Fruit fly (Drosophila melanogaster) whole organism, prepupa: Measurements from ENCODE around the gene CG14452.
"Not testable (repeated sequence)": the region's sequence is repeated elsewhere in the genome, so short reads cannot be mapped to it uniquely, and the experiment has no call there.

Experiments
- CG10631 ChIP-seq: fragments of 200-800 bp; sonication (Bioruptor generic); optimal IDR thresholded peaks from 2 replicates; lab custom pipeline; 2016; ENCODE audit warnings: missing biosample characterization, missing genetic modification characterization
- CG11294 ChIP-seq: fragments of 200-800 bp; sonication (Bioruptor generic); IDR thresholded peaks from 2 replicates; pipeline ENCODE4 v1.3.6; 2022; ENCODE audit warnings: missing biosample characterization, missing genetic modification characterization
- CG11902 ChIP-seq: fragments of 200-800 bp; sonication (Bioruptor generic); optimal IDR thresholded peaks from 3 replicates; lab custom pipeline; 2016; ENCODE audit warnings: missing biosample characterization, missing genetic modification characterization
- CG1621 ChIP-seq: fragments of 200-800 bp; sonication (Bioruptor generic); optimal IDR thresholded peaks from 3 replicates; lab custom pipeline; 2018; ENCODE audit warnings: missing biosample characterization, mild to moderate bottlenecking, missing genetic modification characterization
- CG3032 ChIP-seq: fragments of 200-800 bp; optimal IDR thresholded peaks from 2 replicates; lab custom pipeline; 2019; ENCODE audit warnings: missing biosample characterization, mild to moderate bottlenecking, missing genetic modification characterization, moderate library complexity
- CG31627 ChIP-seq: fragments of 200-800 bp; sonication (Bioruptor generic); optimal IDR thresholded peaks from 3 replicates; lab custom pipeline; 2016; ENCODE audit warnings: missing biosample characterization, missing genetic modification characterization
- CG4318 ChIP-seq: fragments of 200-800 bp; sonication (Bioruptor generic); optimal IDR thresholded peaks from 3 replicates; lab custom pipeline; 2017; ENCODE audit warnings: missing biosample characterization, mild to moderate bottlenecking, missing genetic modification characterization
- CG7368 ChIP-seq: fragments of 200-800 bp; sonication (Bioruptor generic); optimal IDR thresholded peaks from 3 replicates; lab custom pipeline; 2016; ENCODE audit warnings: missing biosample characterization, missing genetic modification characterization
- CG8119 ChIP-seq: fragments of 200-800 bp; sonication (Bioruptor generic); IDR thresholded peaks from 3 replicates; pipeline ENCODE4 v1.3.6; 2022; ENCODE audit warnings: missing biosample characterization, missing genetic modification characterization
- CG8319 ChIP-seq: fragments of 200-800 bp; sonication (Bioruptor generic); optimal IDR thresholded peaks from 3 replicates; lab custom pipeline; 2016; ENCODE audit warnings: missing biosample characterization, missing genetic modification characterization
- CG9139 ChIP-seq: fragments of 200-800 bp; sonication (Bioruptor generic); optimal IDR thresholded peaks from 3 replicates; lab custom pipeline; 2017; ENCODE audit warnings: missing biosample characterization, mild to moderate bottlenecking, missing genetic modification characterization
- Eip75B ChIP-seq: fragments of 200-800 bp; sonication (Bioruptor generic); optimal IDR thresholded peaks from 3 replicates; lab custom pipeline; 2016; ENCODE audit warnings: missing biosample characterization, missing genetic modification characterization
- Eip93F ChIP-seq: fragments of 200-800 bp; sonication (Bioruptor generic); optimal IDR thresholded peaks from 2 replicates; lab custom pipeline; 2016; ENCODE audit warnings: missing biosample characterization, mild to moderate bottlenecking, missing genetic modification characterization
- Ets96B ChIP-seq: fragments of 200-800 bp; optimal IDR thresholded peaks from 2 replicates; lab custom pipeline; 2019; ENCODE audit warnings: missing biosample characterization, mild to moderate bottlenecking, missing genetic modification characterization, moderate library complexity
- Gug ChIP-seq: fragments of 200-800 bp; sonication (Bioruptor generic); IDR thresholded peaks from 2 replicates; pipeline ENCODE4 v1.3.6; 2022; ENCODE audit warnings: missing biosample characterization, missing genetic modification characterization
- Hr38 ChIP-seq: sonication (Bioruptor generic); optimal IDR thresholded peaks from 2 replicates; lab custom pipeline; 2016; ENCODE audit warnings: missing biosample characterization, missing genetic modification characterization
- OdsH ChIP-seq: fragments of 200-800 bp; sonication (Bioruptor generic); optimal IDR thresholded peaks from 3 replicates; lab custom pipeline; 2016; ENCODE audit warnings: missing biosample characterization, missing genetic modification characterization
- Sox102F ChIP-seq: fragments of 200-800 bp; sonication (Bioruptor generic); optimal IDR thresholded peaks from 2 replicates; lab custom pipeline; 2016; ENCODE audit warnings: missing biosample characterization, mild to moderate bottlenecking, missing genetic modification characterization
- Sox14 ChIP-seq: fragments of 200-800 bp; sonication (Bioruptor generic); optimal IDR thresholded peaks from 3 replicates; lab custom pipeline; 2016; ENCODE audit warnings: missing biosample characterization, missing genetic modification characterization
- Sox15 ChIP-seq: fragments of 200-800 bp; sonication (Bioruptor generic); optimal IDR thresholded peaks from 3 replicates; lab custom pipeline; 2016; ENCODE audit warnings: missing biosample characterization, missing genetic modification characterization
- cyc ChIP-seq: fragments of 200-800 bp; sonication (Bioruptor generic); optimal IDR thresholded peaks from 3 replicates; lab custom pipeline; 2016; ENCODE audit warnings: missing biosample characterization, missing genetic modification characterization
- eg ChIP-seq: fragments of 200-800 bp; sonication (Bioruptor generic); IDR thresholded peaks from 3 replicates; pipeline ENCODE4 v1.3.6; 2022; ENCODE audit warnings: missing biosample characterization, missing genetic modification characterization
- fd59A ChIP-seq: fragments of 200-800 bp; sonication (Bioruptor generic); optimal IDR thresholded peaks from 2 replicates; lab custom pipeline; 2017; ENCODE audit warnings: missing biosample characterization, mild to moderate bottlenecking, missing genetic modification characterization, missing genetic modification reagents
- fkh ChIP-seq: fragments of 200-800 bp; sonication (Bioruptor generic); optimal IDR thresholded peaks from 3 replicates; lab custom pipeline; 2017; ENCODE audit warnings: missing biosample characterization, mild to moderate bottlenecking, missing genetic modification characterization, moderate library complexity
- lz ChIP-seq: fragments of 200-800 bp; sonication (Bioruptor generic); optimal IDR thresholded peaks from 3 replicates; lab custom pipeline; 2016; ENCODE audit warnings: missing biosample characterization, missing genetic modification characterization
- net ChIP-seq: fragments of 200-800 bp; sonication (Bioruptor generic); optimal IDR thresholded peaks from 3 replicates; lab custom pipeline; 2016; ENCODE audit warnings: missing biosample characterization, missing genetic modification characterization
- svp ChIP-seq: fragments of 200-800 bp; sonication (Bioruptor generic); peaks from one replicate; lab custom pipeline; 2016; ENCODE audit warnings: missing biosample characterization, missing genetic modification characterization

CG14452 gene

dm6 chr3L:22669275-22670006 is 26.3 kb upstream of the CG14452 start, which contains the start of gene Jhbp6:
Gene Jhbp6 (plus strand): TSS chr3L:22669956.
- TF ChIP-seq fkh (peak; percentile 59), svp (peak; percentile 45), CG4318 (GFP tag; lab: Kevin White, UChicago) (no peak)
- TF ChIP-seq, all 60 proteins: peak for 2

- no peak for TF ChIP-seq CG11902 (GFP tag; lab: Kevin White, UChicago)
- no peak for TF ChIP-seq CG10631 (GFP tag; lab: Kevin White, UChicago)
- TF ChIP-seq lz (GFP tag; lab: Kevin White, UChicago) = no peak
- no peak for TF ChIP-seq cyc (GFP tag; lab: Kevin White, UChicago)
- no peak for TF ChIP-seq CG31627
- no peak for TF ChIP-seq net (GFP tag; lab: Kevin White, UChicago)
- TF ChIP-seq Gug (GFP tag; lab: Robert Waterston, UW) = no peak
- no peak for TF ChIP-seq eg (GFP tag; lab: Robert Waterston, UW)
- TF ChIP-seq CG7368 (GFP tag; lab: Kevin White, UChicago) = no peak
- no peak for TF ChIP-seq CG11294 (GFP tag; lab: Robert Waterston, UW)
- no peak for TF ChIP-seq Sox15 (GFP tag; lab: Kevin White, UChicago)
- TF ChIP-seq Eip93F (GFP tag; lab: Kevin White, UChicago) = no peak
- TF ChIP-seq, all 60 proteins: peak for 0
These were observed 25.6 kb upstream of the CG14452 start for dm6 chr3L:22670174-22670573.

DNA sequence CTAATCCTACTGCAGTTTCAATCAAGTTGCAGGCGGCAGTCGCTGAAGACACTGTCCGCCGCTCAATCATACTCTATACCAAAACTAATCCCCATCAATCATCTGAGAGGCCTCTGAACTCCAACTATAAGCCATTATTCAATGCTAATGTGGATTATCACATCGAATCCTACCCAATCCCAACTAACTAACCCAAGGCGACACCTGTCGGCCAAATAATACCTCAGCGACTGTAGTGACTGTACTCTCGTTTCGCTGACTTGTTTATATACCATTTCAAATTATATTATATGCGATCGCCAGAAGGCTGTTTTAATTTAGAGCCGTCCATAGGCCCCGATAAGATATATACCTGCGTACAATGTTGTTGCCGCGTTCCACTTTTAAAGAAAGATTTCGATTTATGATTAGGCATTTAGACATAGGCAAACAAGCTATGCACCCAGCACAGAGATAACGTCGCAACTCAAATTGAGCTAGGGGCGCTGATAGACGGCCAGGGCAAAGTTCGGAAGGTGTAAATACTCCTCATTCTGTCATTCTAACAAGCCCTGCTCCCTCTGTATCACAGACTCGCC is 24.0 kb upstream of the CG14452 start:
- TF ChIP-seq fkh (peak; percentile 55), net (GFP tag; lab: Kevin White, UChicago) (no peak)
- TF ChIP-seq, all 60 proteins: peak for 1

DNA sequence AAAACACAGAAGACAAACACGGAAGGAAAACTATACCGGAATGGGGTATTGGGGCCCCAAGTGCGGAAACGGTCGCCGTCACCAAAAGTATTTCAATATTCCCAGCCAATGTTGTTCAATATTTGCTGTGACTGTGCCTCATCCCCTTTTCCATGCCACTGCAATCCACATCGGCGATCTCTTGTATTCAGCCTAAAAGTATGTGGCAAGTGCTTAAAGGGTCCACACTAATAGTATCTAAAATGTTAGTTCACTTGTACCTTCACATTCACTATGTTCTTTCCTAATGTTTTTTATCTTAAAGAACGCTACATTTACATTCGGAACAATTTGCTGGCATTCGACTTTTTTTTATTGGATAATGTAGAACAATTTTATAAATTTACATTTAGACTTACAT is 14.8 kb upstream of the CG14452 start:
- no peak for TF ChIP-seq Sox14
- TF ChIP-seq CG3032 (tag; lab: Kevin White, UChicago) = peak; percentile 61

DNA sequence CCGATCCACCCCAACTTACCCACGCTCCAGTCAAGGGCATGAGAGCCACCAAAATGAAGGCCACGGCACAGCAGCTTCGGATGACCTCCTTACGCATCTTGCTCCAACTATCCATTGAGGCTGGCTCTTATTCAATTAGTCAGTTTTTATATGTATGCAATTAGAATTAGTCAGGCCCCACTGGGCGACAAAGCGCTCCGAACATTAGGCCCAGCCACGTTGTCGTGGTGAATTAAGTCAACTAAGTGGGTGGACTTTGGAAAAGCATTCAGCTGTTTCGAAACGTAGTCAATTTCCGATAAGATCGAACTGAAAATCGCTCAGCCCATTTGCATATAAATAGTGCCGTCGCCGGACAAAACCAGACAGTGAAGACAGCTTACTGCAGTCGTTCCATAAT is 8.8 kb upstream of the CG14452 start, which contains the start of the genes CG14455 and CG14456:
Gene CG14455, minus strand, starts transcription at position 101 of the 400 bp plus-strand sequence.
Gene CG14456, plus strand, starts transcription at position 236 of the 400 bp plus-strand sequence.
- TF ChIP-seq CG9139 (GFP tag; lab: Kevin White, UChicago) (no peak), Hr38 (GFP tag; lab: Kevin White, UChicago) (no peak), fd59A (no peak), Ets96B (no peak), CG11902 (GFP tag; lab: Kevin White, UChicago) (no peak), CG7368 (GFP tag; lab: Kevin White, UChicago) (no peak), Eip75B (GFP tag; lab: Kevin White, UChicago) (no peak), fkh (no peak)

DNA sequence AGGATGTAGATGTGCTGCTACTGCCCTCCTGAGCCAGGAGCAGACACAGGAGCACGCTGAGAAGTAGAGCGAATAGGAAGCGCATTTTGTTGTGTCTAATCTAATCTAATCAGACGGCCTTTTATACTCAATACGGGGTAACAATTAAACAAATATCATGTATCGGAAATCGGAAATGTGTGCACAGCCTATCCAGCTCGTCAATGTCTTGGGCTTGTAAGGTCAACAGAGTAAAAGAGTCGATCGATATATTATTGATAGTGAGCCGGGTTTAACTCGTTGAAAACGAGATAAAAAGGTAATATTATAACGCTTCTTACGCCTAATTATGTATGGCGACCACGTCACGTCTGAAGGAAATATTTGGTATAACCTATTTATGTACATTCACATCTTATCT is 3.3 kb upstream of the CG14452 start, which contains the start of gene CG14454:
Gene CG14454, minus strand, starts transcription at position 101 of the 400 bp plus-strand sequence.
- TF ChIP-seq Hr38 (GFP tag; lab: Kevin White, UChicago); CG7368 (GFP tag; lab: Kevin White, UChicago); CG1621 (tag; lab: Kevin White, UChicago): not testable (repeated sequence)

dm6 chr3L:22693712-22694111 is 2.0 kb upstream of the CG14452 start, which contains the start of the genes CG12546 and CG14453:
Gene CG12546 (minus strand): TSS chr3L:22693812.
Gene CG14453 (plus strand): TSS chr3L:22694083.
- no peak for TF ChIP-seq CG9139 (GFP tag; lab: Kevin White, UChicago)
- no peak for TF ChIP-seq CG8319
- no peak for TF ChIP-seq OdsH
- no peak for TF ChIP-seq Hr38 (GFP tag; lab: Kevin White, UChicago)
- no peak for TF ChIP-seq CG8119
- no peak for TF ChIP-seq Sox102F (GFP tag; lab: Kevin White, UChicago)
- TF ChIP-seq Ets96B = no peak
- TF ChIP-seq, all 60 proteins: peak for 0
